Worm (Caenorhabditis elegans) whole organism, midembryonic: ENCODE data around the gene nhr-15.

ENCODE experiments used
- cog-1 ChIP-seq: sonication (generic microtip); optimal IDR thresholded peaks from 2 replicates; lab custom pipeline; 2016; ENCODE audit warnings: missing genetic modification characterization, missing compliant biosample characterization
- flt-1 ChIP-seq: fragments of 200-800 bp; sonication (Bioruptor generic); IDR thresholded peaks from 2 replicates; pipeline ENCODE4 v1.3.6; 2022; ENCODE audit warnings: missing genetic modification characterization, missing compliant biosample characterization
- klf-2 ChIP-seq: fragments of 200-800 bp; sonication (Bioruptor generic); conservative IDR thresholded peaks from 2 replicates; pipeline ENCODE4 v1.3.6; 2022; ENCODE audit warnings: missing genetic modification reagents, missing genetic modification characterization, missing compliant biosample characterization
- ref-1 ChIP-seq: fragments of 200-800 bp; sonication (Bioruptor generic); conservative IDR thresholded peaks from 2 replicates; pipeline ENCODE4 v1.3.6; 2022; ENCODE audit warnings: missing genetic modification reagents, missing genetic modification characterization, missing compliant biosample characterization
- tab-1 ChIP-seq: fragments of 200-800 bp; sonication (Bioruptor generic); IDR thresholded peaks from 2 replicates; pipeline ENCODE4 v1.3.6; 2022; ENCODE audit warnings: missing genetic modification characterization, missing compliant biosample characterization
- ztf-23 ChIP-seq: fragments of 200-800 bp; sonication (Bioruptor generic); IDR thresholded peaks from 2 replicates; pipeline ENCODE4 v1.3.6; 2022; ENCODE audit warnings: missing genetic modification reagents, missing genetic modification characterization, missing compliant biosample characterization
- ztf-29 ChIP-seq: fragments of 200-800 bp; sonication (Bioruptor generic); IDR thresholded peaks from 2 replicates; pipeline ENCODE4 v1.3.6; 2022; ENCODE audit warnings: missing genetic modification reagents, missing genetic modification characterization, missing compliant biosample characterization

- no peak for TF ChIP-seq flt-1 (GFP tag; lab: Robert Waterston, UW)
- TF ChIP-seq cog-1 (tag; lab: Kevin White, UChicago) = no peak
- TF ChIP-seq ref-1 (GFP tag; lab: Robert Waterston, UW) = no peak
- no peak for TF ChIP-seq tab-1
- no peak for TF ChIP-seq ztf-29 (GFP tag; lab: Robert Waterston, UW)
- no peak for TF ChIP-seq klf-2 (GFP tag; lab: Robert Waterston, UW)
- TF ChIP-seq ztf-23 = no peak
Measured at ce11 chrV:346005-346404, 33.5 kb downstream of the nhr-15 start.
